Worm (Caenorhabditis elegans): ENCODE data around the gene F15B9.10.

Gene F15B9.10

DNA sequence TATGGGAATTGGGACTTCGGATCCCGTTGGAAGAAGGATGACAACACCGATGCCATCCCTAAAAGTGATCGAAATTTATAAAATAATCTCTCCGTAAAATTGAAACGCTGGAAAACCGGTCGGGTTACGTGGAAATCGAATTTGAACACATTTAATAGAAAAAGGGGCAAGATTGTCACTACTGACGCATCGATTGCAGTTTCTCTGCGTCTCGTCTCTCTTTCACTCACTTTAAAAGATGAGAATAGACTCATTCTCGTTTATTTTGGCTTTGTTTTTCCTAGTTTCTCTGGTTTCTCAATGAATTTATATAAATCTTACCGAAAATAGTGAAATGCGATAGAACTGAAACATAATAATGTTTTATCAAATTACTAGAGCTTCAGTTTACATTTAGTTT is 32.9 kb upstream of the F15B9.10 start, which contains the start of gene scyl-1:
Gene scyl-1 (minus strand): TSS at position 56 of the 400 bp plus-strand sequence.
- TF ChIP-seq ama-1 (optimal IDR thresholded peaks at IDR 0.05) = no peak
- TF ChIP-seq ztf-11 (tag; optimal IDR thresholded peaks at IDR 0.05) = peak in 1 of 2 experiments; percentile 31
- peak; percentile 30; the same call in 1 of the 2 replicates for TF ChIP-seq isw-1 (GFP tag; IDR thresholded peaks at IDR 0.05)
- peak; percentile 8 for TF ChIP-seq mef-2 (tag; optimal IDR thresholded peaks at IDR 0.05)
- no peak for TF ChIP-seq C34B4.2 (tag; optimal IDR thresholded peaks at IDR 0.05)
- TF ChIP-seq egl-13 (tag; optimal IDR thresholded peaks at IDR 0.05) = peak; percentile 35
- TF ChIP-seq mep-1 (tag; optimal IDR thresholded peaks at IDR 0.05) = peak; percentile 76
- peak; percentile 64 for TF ChIP-seq unc-86 (tag; optimal IDR thresholded peaks at IDR 0.05)
- peak; percentile 74 to 88 for TF ChIP-seq lin-35 (GFP tag; optimal IDR thresholded peaks at IDR 0.05)
- TF ChIP-seq C04F5.9 (tag; optimal IDR thresholded peaks at IDR 0.05) = peak; percentile 20
- peak; percentile 67 for TF ChIP-seq unc-130 (tag; optimal IDR thresholded peaks at IDR 0.05)
- peak; percentile 37 to 73 (median 64) for TF ChIP-seq ceh-82 (tag; optimal IDR thresholded peaks at IDR 0.05)
- peak; percentile 88 for TF ChIP-seq C16A3.4 (tag; optimal IDR thresholded peaks at IDR 0.05)
- TF ChIP-seq nhr-77 (tag; optimal IDR thresholded peaks at IDR 0.05) = peak; percentile 64
- no peak for TF ChIP-seq nhr-84 (tag; optimal IDR thresholded peaks at IDR 0.05)
- TF ChIP-seq alr-1 (tag; optimal IDR thresholded peaks at IDR 0.05; ENCODE audit: borderline replicate concordance) = no peak
- TF ChIP-seq zip-4 (GFP tag; optimal IDR thresholded peaks at IDR 0.05) = peak; percentile 3
- TF ChIP-seq nhr-85 (tag) = peak; percentile 94
- no peak for TF ChIP-seq Y116A8C.19 (tag; optimal IDR thresholded peaks at IDR 0.05; ENCODE audit: borderline replicate concordance)
- TF ChIP-seq ceh-90 (tag; optimal IDR thresholded peaks at IDR 0.05) = no peak
- peak; percentile 83 for TF ChIP-seq grh-1 (GFP tag; IDR thresholded peaks at IDR 0.05)
- peak; percentile 63 for TF ChIP-seq pax-3 (tag; optimal IDR thresholded peaks at IDR 0.05)
- TF ChIP-seq F16B12.6 (tag; optimal IDR thresholded peaks at IDR 0.05) = peak; percentile 27
- TF ChIP-seq dsc-1 (tag; optimal IDR thresholded peaks at IDR 0.05) = peak; percentile 66
- no peak for TF ChIP-seq unc-30 (tag; optimal IDR thresholded peaks at IDR 0.05)
- peak; percentile 89 for TF ChIP-seq nhr-20 (tag; optimal IDR thresholded peaks at IDR 0.05)
- TF ChIP-seq ets-5 (GFP tag; IDR thresholded peaks at IDR 0.05) = no peak
- TF ChIP-seq vab-15 (tag; optimal IDR thresholded peaks at IDR 0.05) = no peak
- TF ChIP-seq mab-9 (GFP tag; IDR thresholded peaks at IDR 0.05) = no peak
- peak; percentile 67 for TF ChIP-seq aly-2 (tag; optimal IDR thresholded peaks at IDR 0.05)
- TF ChIP-seq sup-37 (GFP tag; optimal IDR thresholded peaks at IDR 0.05) = no peak
- TF ChIP-seq unc-98 (GFP tag; IDR thresholded peaks at IDR 0.05) = no peak
- TF ChIP-seq pag-3 (tag; optimal IDR thresholded peaks at IDR 0.05; ENCODE audit: borderline replicate concordance, insufficient read depth) = no peak
- peak; percentile 84 for TF ChIP-seq efl-1 (optimal IDR thresholded peaks at IDR 0.05)
- TF ChIP-seq efl-1 (GFP tag; optimal IDR thresholded peaks at IDR 0.05 in 1 of 2) = peak; percentile 76 to 97
- TF ChIP-seq ceh-63 (GFP tag; optimal IDR thresholded peaks at IDR 0.05) = no peak
- TF ChIP-seq nhr-12 (tag; optimal IDR thresholded peaks at IDR 0.05) = no peak
- no peak for TF ChIP-seq tlp-1 (tag; optimal IDR thresholded peaks at IDR 0.05)
- peak; percentile 52 for TF ChIP-seq ztf-4 (tag; optimal IDR thresholded peaks at IDR 0.05)
- no peak for TF ChIP-seq nhr-76 (tag; optimal IDR thresholded peaks at IDR 0.05)
- TF ChIP-seq unc-62 (GFP tag; optimal IDR thresholded peaks at IDR 0.05) = no peak
- TF ChIP-seq nhr-237 (tag; optimal IDR thresholded peaks at IDR 0.05) = peak; percentile 27
- peak; percentile 39 for TF ChIP-seq irx-1 (tag; optimal IDR thresholded peaks at IDR 0.05)
- no peak for TF ChIP-seq fkh-4 (tag; optimal IDR thresholded peaks at IDR 0.05; ENCODE audit: borderline replicate concordance)
- TF ChIP-seq fos-1 (tag; optimal IDR thresholded peaks at IDR 0.05) = peak; percentile 45
- no peak for TF ChIP-seq ces-1 (GFP tag; optimal IDR thresholded peaks at IDR 0.05)
- no peak for TF ChIP-seq egl-27 (tag; optimal IDR thresholded peaks at IDR 0.05)
- TF ChIP-seq lsy-2 (tag; optimal IDR thresholded peaks at IDR 0.05) = peak; percentile 85 to 90
- no peak for TF ChIP-seq aha-1 (tag; optimal IDR thresholded peaks at IDR 0.05)
- TF ChIP-seq xbp-1 (tag; optimal IDR thresholded peaks at IDR 0.05) = peak; percentile 78
- TF ChIP-seq elt-2 (tag; optimal IDR thresholded peaks at IDR 0.05) = peak; percentile 37
- TF ChIP-seq swsn-7 (tag; optimal IDR thresholded peaks at IDR 0.05) = peak; percentile 86
- no peak for TF ChIP-seq lin-15B (tag; optimal IDR thresholded peaks at IDR 0.05)
- no peak for TF ChIP-seq hlh-17 (GFP tag; optimal IDR thresholded peaks at IDR 0.05; ENCODE audit: borderline replicate concordance)
